Worm (Caenorhabditis elegans) whole organism, late embryonic: ENCODE data around the gene K09E9.4.

Experiments used
- ama-1 ChIP-seq: fragments of 150-350 bp; optimal IDR thresholded peaks from 2 replicates; lab custom pipeline; 2014
- ceh-31 ChIP-seq: sonication (generic microtip); optimal IDR thresholded peaks from 2 replicates; lab custom pipeline; 2016; ENCODE audit warnings: missing genetic modification characterization, missing compliant biosample characterization
- ceh-48 ChIP-seq: sonication (generic microtip); optimal IDR thresholded peaks from 2 replicates; lab custom pipeline; 2016; ENCODE audit warnings: missing genetic modification characterization, inconsistent platforms, missing compliant biosample characterization
- elt-2 ChIP-seq: sonication (generic microtip); optimal IDR thresholded peaks from 2 replicates; lab custom pipeline; 2016; ENCODE audit warnings: missing genetic modification reagents, missing genetic modification characterization, missing compliant biosample characterization
- nfya-1 ChIP-seq: sonication (generic microtip); optimal IDR thresholded peaks from 2 replicates; lab custom pipeline; 2017; ENCODE audit warnings: missing genetic modification characterization, mild to moderate bottlenecking, missing compliant biosample characterization, antibody characterized with exemption, moderate library complexity
- nhr-232 ChIP-seq: sonication (generic microtip); optimal IDR thresholded peaks from 2 replicates; lab custom pipeline; 2016; ENCODE audit warnings: missing genetic modification characterization, missing compliant biosample characterization
- odd-2 ChIP-seq: sonication (generic microtip); optimal IDR thresholded peaks from 2 replicates; lab custom pipeline; 2017; ENCODE audit warnings: antibody characterized with exemption, mild to moderate bottlenecking, missing genetic modification characterization, missing compliant biosample characterization
- pag-3 ChIP-seq: sonication (generic microtip); optimal IDR thresholded peaks from 2 replicates; lab custom pipeline; 2016; ENCODE audit warnings: missing compliant biosample characterization, missing genetic modification characterization, borderline replicate concordance
- pha-4 ChIP-seq: fragments of 150-350 bp; optimal IDR thresholded peaks from 2 replicates; lab custom pipeline; 2018; ENCODE audit warnings: missing biosample characterization, missing genetic modification reagents, missing genetic modification characterization
- rnt-1 ChIP-seq: sonication (generic microtip); optimal IDR thresholded peaks from 2 replicates; lab custom pipeline; 2016; ENCODE audit warnings: missing genetic modification characterization, missing compliant biosample characterization
- unc-86 ChIP-seq: sonication (generic microtip); optimal IDR thresholded peaks from 2 replicates; lab custom pipeline; 2016; ENCODE audit warnings: missing genetic modification characterization, missing compliant biosample characterization
- ztf-16 ChIP-seq: sonication (generic microtip); optimal IDR thresholded peaks from 2 replicates; lab custom pipeline; 2017; ENCODE audit warnings: missing genetic modification characterization, missing compliant biosample characterization

ce11 chrX:15621001-15621400 is 9.2 kb downstream of the K09E9.4 start:
- TF ChIP-seq ama-1 (lab: Kevin White, UChicago) (no peak), elt-2 (no peak), ceh-48 (no peak), nhr-232 (tag; lab: Kevin White, UChicago) (no peak), unc-86 (tag; lab: Kevin White, UChicago) (no peak), rnt-1 (tag; lab: Kevin White, UChicago) (no peak), odd-2 (tag; lab: Kevin White, UChicago) (no peak), nfya-1 (no peak), pha-4 (tag; lab: Kevin White, UChicago) (no peak), pag-3 (tag; lab: Kevin White, UChicago) (no peak), ceh-31 (no peak), ztf-16 (tag; lab: Kevin White, UChicago) (no peak)
